Worm (Caenorhabditis elegans): ENCODE results near the gene F40G9.18.

The F40G9.18 gene

ce11 chrIII:179123-179592 lies 9.8 kb upstream of the F40G9.18 start, which contains the start of gene F40G9.6:
TSS of gene F40G9.6 (plus strand) at chrIII:179542.
- TF ChIP-seq hmg-4 (GFP tag; optimal IDR thresholded peaks at IDR 0.05) (peak; percentile 60), tbx-11 (GFP tag; IDR thresholded peaks at IDR 0.05) (0 out of 2 replicates have a peak, but pooled peaks have one; percentile 37), pes-1 (GFP tag; IDR thresholded peaks at IDR 0.05) (no peak)

DNA sequence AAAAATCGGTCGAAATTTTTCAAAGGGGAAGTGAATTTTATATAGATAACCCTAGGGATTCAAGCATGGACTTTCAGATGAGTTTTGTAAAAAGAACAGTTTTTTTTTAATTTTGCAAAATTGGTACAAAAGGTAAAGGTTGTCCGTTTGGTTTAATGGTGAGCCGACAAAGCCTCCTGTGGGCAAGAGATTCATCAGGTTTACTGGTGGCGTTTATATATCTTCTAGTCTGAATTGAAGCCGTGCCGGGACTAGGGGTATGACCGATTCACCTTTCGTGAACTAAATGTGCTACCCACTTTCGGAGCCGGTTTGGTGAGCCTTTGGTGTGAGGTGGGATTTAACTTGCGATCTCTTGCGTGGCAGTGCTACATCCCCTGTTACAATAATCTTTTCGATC lies 8.7 kb upstream of the F40G9.18 start:
- no peak for TF ChIP-seq tra-4 (tag; optimal IDR thresholded peaks at IDR 0.05)
- no peak for TF ChIP-seq ceh-13 (GFP tag; optimal IDR thresholded peaks at IDR 0.05)
- TF ChIP-seq ama-1 (optimal IDR thresholded peaks at IDR 0.05) = peak; percentile 91
- TF ChIP-seq tbx-11 (GFP tag; IDR thresholded peaks at IDR 0.05) = no peak
- TF ChIP-seq hmg-4 (GFP tag; optimal IDR thresholded peaks at IDR 0.05) = no peak
- no peak for TF ChIP-seq aly-1 (tag; optimal IDR thresholded peaks at IDR 0.05)
- no peak for TF ChIP-seq flt-1 (GFP tag; IDR thresholded peaks at IDR 0.05)
- no peak for TF ChIP-seq scrt-1 (GFP tag; IDR thresholded peaks at IDR 0.05)
- TF ChIP-seq tbx-37 (GFP tag; conservative IDR thresholded peaks at IDR 0.05) = no peak
- no peak for TF ChIP-seq ceh-36 (tag; optimal IDR thresholded peaks at IDR 0.05)
- peak; percentile 67; the same call in 1 of the 2 replicates for TF ChIP-seq sea-1 (GFP tag; conservative IDR thresholded peaks at IDR 0.05)
- no peak for TF ChIP-seq F13C5.2 (tag; optimal IDR thresholded peaks at IDR 0.05)

ce11 chrIII:177715-178114 lies 8.3 kb upstream of the F40G9.18 start, which contains the start of gene F40G9.14:
TSS of gene F40G9.14 (minus strand) at chrIII:177815.
- TF ChIP-seq ets-7 (tag; optimal IDR thresholded peaks at IDR 0.05) (no peak), ama-1 (optimal IDR thresholded peaks at IDR 0.05) (no peak), scrt-1 (GFP tag; IDR thresholded peaks at IDR 0.05) (no peak), aly-1 (tag; optimal IDR thresholded peaks at IDR 0.05) (no peak), pes-1 (GFP tag; IDR thresholded peaks at IDR 0.05) (no peak), hmg-4 (GFP tag; optimal IDR thresholded peaks at IDR 0.05) (no peak), hmbx-1 (tag; optimal IDR thresholded peaks at IDR 0.05) (no peak)

DNA sequence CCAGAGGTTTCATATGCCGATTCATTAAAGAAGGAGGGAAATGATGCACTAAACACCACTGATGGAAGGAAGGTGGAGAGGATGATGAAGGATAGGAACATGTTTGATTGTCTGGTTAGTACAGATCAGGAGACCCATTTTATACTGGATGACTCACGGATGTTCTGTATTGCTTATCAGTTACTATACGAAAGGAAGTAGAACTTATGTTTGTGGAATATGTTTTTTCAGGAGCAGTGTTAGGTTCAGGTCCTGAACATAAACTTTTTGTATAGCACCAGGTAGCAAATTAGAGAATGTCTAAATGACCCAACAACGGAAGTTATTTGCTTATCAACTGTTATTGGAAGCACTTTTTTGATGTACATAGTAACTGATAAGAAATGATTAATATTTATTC lies 6.4 kb upstream of the F40G9.18 start, which contains the start of gene clec-148:
clec-148 (minus strand) TSS at position 101 of the 400 bp plus-strand sequence.
- TF ChIP-seq ama-1 (optimal IDR thresholded peaks at IDR 0.05) (no peak), flt-1 (GFP tag; IDR thresholded peaks at IDR 0.05) (no peak), hmg-4 (GFP tag; optimal IDR thresholded peaks at IDR 0.05) (no peak), F13C5.2 (tag; optimal IDR thresholded peaks at IDR 0.05) (no peak), tbx-37 (GFP tag; conservative IDR thresholded peaks at IDR 0.05) (no peak), sea-1 (GFP tag; conservative IDR thresholded peaks at IDR 0.05) (no peak), hmbx-1 (tag; optimal IDR thresholded peaks at IDR 0.05) (no peak), hnd-1 (tag; optimal IDR thresholded peaks at IDR 0.05) (no peak), tbx-11 (GFP tag; IDR thresholded peaks at IDR 0.05) (no peak), ets-7 (tag; optimal IDR thresholded peaks at IDR 0.05) (no peak), ceh-36 (tag; optimal IDR thresholded peaks at IDR 0.05) (no peak), scrt-1 (GFP tag; IDR thresholded peaks at IDR 0.05) (no peak), tra-4 (tag; optimal IDR thresholded peaks at IDR 0.05) (no peak), pes-1 (GFP tag; IDR thresholded peaks at IDR 0.05) (no peak), ceh-13 (GFP tag; optimal IDR thresholded peaks at IDR 0.05) (no peak), B0310.2 (tag; optimal IDR thresholded peaks at IDR 0.05) (no peak), aly-1 (tag; optimal IDR thresholded peaks at IDR 0.05) (no peak)

- TF ChIP-seq B0310.2 (tag; optimal IDR thresholded peaks at IDR 0.05) = no peak
- no peak for TF ChIP-seq F13C5.2 (tag; optimal IDR thresholded peaks at IDR 0.05)
- TF ChIP-seq scrt-1 (GFP tag; IDR thresholded peaks at IDR 0.05) = no peak
- no peak for TF ChIP-seq hmbx-1 (tag; optimal IDR thresholded peaks at IDR 0.05)
- TF ChIP-seq ceh-13 (GFP tag; optimal IDR thresholded peaks at IDR 0.05) = no peak
- TF ChIP-seq aly-1 (tag; optimal IDR thresholded peaks at IDR 0.05) = no peak
- TF ChIP-seq tbx-37 (GFP tag; conservative IDR thresholded peaks at IDR 0.05) = no peak
- TF ChIP-seq ceh-36 (tag; optimal IDR thresholded peaks at IDR 0.05) = no peak
- no peak for TF ChIP-seq hmg-4 (GFP tag; optimal IDR thresholded peaks at IDR 0.05)
- TF ChIP-seq flt-1 (GFP tag; IDR thresholded peaks at IDR 0.05) = no peak
- TF ChIP-seq sea-1 (GFP tag; conservative IDR thresholded peaks at IDR 0.05) = no peak
- no peak for TF ChIP-seq ama-1 (optimal IDR thresholded peaks at IDR 0.05)
- TF ChIP-seq ets-7 (tag; optimal IDR thresholded peaks at IDR 0.05) = no peak
- no peak for TF ChIP-seq tbx-11 (GFP tag; IDR thresholded peaks at IDR 0.05)
- TF ChIP-seq hnd-1 (tag; optimal IDR thresholded peaks at IDR 0.05) = no peak
- no peak for TF ChIP-seq tra-4 (tag; optimal IDR thresholded peaks at IDR 0.05)
- TF ChIP-seq pes-1 (GFP tag; IDR thresholded peaks at IDR 0.05) = no peak
These were observed 4.1 kb upstream of the F40G9.18 start, which contains the start of gene F40G9.19 for ce11 chrIII:173501-173900. TSS of gene F40G9.19 (plus strand) at chrIII:173801.

- TF ChIP-seq F13C5.2 (tag; optimal IDR thresholded peaks at IDR 0.05) (no peak), aly-1 (tag; optimal IDR thresholded peaks at IDR 0.05) (no peak), tbx-37 (GFP tag; conservative IDR thresholded peaks at IDR 0.05) (no peak), tra-4 (tag; optimal IDR thresholded peaks at IDR 0.05) (no peak), ceh-13 (GFP tag; optimal IDR thresholded peaks at IDR 0.05) (no peak), hmg-4 (GFP tag; optimal IDR thresholded peaks at IDR 0.05) (no peak), hmbx-1 (tag; optimal IDR thresholded peaks at IDR 0.05) (no peak), B0310.2 (tag; optimal IDR thresholded peaks at IDR 0.05) (no peak), tbx-11 (GFP tag; IDR thresholded peaks at IDR 0.05) (no peak), ets-7 (tag; optimal IDR thresholded peaks at IDR 0.05) (no peak), scrt-1 (GFP tag; IDR thresholded peaks at IDR 0.05) (no peak), flt-1 (GFP tag; IDR thresholded peaks at IDR 0.05) (no peak), sea-1 (GFP tag; conservative IDR thresholded peaks at IDR 0.05) (no peak), ceh-36 (tag; optimal IDR thresholded peaks at IDR 0.05) (no peak), ama-1 (optimal IDR thresholded peaks at IDR 0.05) (no peak), hnd-1 (tag; optimal IDR thresholded peaks at IDR 0.05) (no peak), pes-1 (GFP tag; IDR thresholded peaks at IDR 0.05) (no peak)
These were observed 2.2 kb upstream of the F40G9.18 start, which contains the start of the genes F40G9.9 and F40G9.12 for ce11 chrIII:171617-172016. TSS of gene F40G9.9 (minus strand) at chrIII:171717. TSS of gene F40G9.12 (plus strand) at chrIII:171847.

DNA sequence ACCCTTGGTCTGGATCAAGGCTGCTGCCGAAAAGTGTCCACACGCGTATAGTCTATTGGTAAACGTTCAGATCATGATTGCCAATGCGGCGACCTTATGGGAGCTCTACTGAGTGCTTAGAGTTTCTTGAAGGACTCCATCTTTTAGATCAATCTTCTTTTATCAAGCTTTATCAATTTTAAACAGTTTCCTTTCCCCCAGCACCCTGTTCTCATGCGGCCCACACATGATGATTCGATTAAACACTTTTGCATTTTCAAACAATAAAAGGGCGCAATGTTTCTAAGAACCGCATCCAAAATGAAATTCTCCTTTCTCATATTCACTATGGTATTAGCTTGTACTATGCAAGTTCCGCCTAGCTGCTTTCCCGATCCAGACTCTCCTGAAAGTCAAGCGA lies 4.0 kb downstream of the F40G9.18 start, which contains the start of gene F40G9.7:
F40G9.7 (plus strand) TSS at position 301 of the 400 bp plus-strand sequence.
- no peak for TF ChIP-seq ceh-36 (tag; optimal IDR thresholded peaks at IDR 0.05)
- TF ChIP-seq hnd-1 (tag; optimal IDR thresholded peaks at IDR 0.05) = no peak
- no peak for TF ChIP-seq tbx-11 (GFP tag; IDR thresholded peaks at IDR 0.05)
- TF ChIP-seq hmg-4 (GFP tag; optimal IDR thresholded peaks at IDR 0.05) = no peak
- TF ChIP-seq ceh-13 (GFP tag; optimal IDR thresholded peaks at IDR 0.05) = no peak
- TF ChIP-seq aly-1 (tag; optimal IDR thresholded peaks at IDR 0.05) = no peak
- TF ChIP-seq hmbx-1 (tag; optimal IDR thresholded peaks at IDR 0.05) = no peak
- no peak for TF ChIP-seq B0310.2 (tag; optimal IDR thresholded peaks at IDR 0.05)
- no peak for TF ChIP-seq flt-1 (GFP tag; IDR thresholded peaks at IDR 0.05)
- no peak for TF ChIP-seq sea-1 (GFP tag; conservative IDR thresholded peaks at IDR 0.05)
- no peak for TF ChIP-seq F13C5.2 (tag; optimal IDR thresholded peaks at IDR 0.05)
- TF ChIP-seq pes-1 (GFP tag; IDR thresholded peaks at IDR 0.05) = no peak
- no peak for TF ChIP-seq tbx-37 (GFP tag; conservative IDR thresholded peaks at IDR 0.05)
- TF ChIP-seq ama-1 (optimal IDR thresholded peaks at IDR 0.05) = no peak
